Worm (Caenorhabditis elegans) whole organism, L3 larva: ENCODE measurements around the gene F07G11.3.

Experiments
- egl-27 ChIP-seq: sonication (generic microtip); optimal IDR thresholded peaks from 4 replicates; lab custom pipeline; 2017; ENCODE audit warnings: missing biosample characterization, missing genetic modification reagents, missing genetic modification characterization
- egl-5 ChIP-seq: fragments of 150-350 bp; optimal IDR thresholded peaks from 2 replicates; lab custom pipeline; 2017; ENCODE audit warnings: missing biosample characterization, missing genetic modification reagents, missing genetic modification characterization, inconsistent platforms
- elt-1 ChIP-seq: fragments of 150-350 bp; optimal IDR thresholded peaks from 2 replicates; lab custom pipeline; 2014; ENCODE audit warnings: missing biosample characterization, missing genetic modification characterization
- elt-3 ChIP-seq, 3 experiments: fragments of 150-350 bp in 1 of 3; sonication (generic microtip) in 2 of 3; optimal IDR thresholded peaks; 2 replicates in 2 of 3; 4 replicates in 1 of 3; lab custom pipeline; 2014 to 2017; ENCODE audit warnings: missing biosample characterization in 3 of 3, missing genetic modification characterization in 3 of 3
- nhr-23 ChIP-seq: fragments of 150-350 bp; optimal IDR thresholded peaks from 2 replicates; lab custom pipeline; 2014; ENCODE audit warnings: missing biosample characterization, missing genetic modification reagents, missing genetic modification characterization
- nhr-25 ChIP-seq: sonication (generic microtip); optimal IDR thresholded peaks from 2 replicates; lab custom pipeline; 2017; ENCODE audit warnings: missing biosample characterization, missing genetic modification characterization
- skn-1 ChIP-seq: fragments of 150-350 bp; optimal IDR thresholded peaks from 2 replicates; lab custom pipeline; 2014; ENCODE audit warnings: missing biosample characterization, missing genetic modification characterization
- tbx-2 ChIP-seq: sonication (generic microtip); optimal IDR thresholded peaks from 2 replicates; lab custom pipeline; 2016; ENCODE audit warnings: mild to moderate bottlenecking, missing genetic modification characterization, missing compliant biosample characterization
- unc-39 ChIP-seq: sonication (generic microtip); optimal IDR thresholded peaks from 4 replicates; lab custom pipeline; 2017; ENCODE audit warnings: missing biosample characterization, missing genetic modification characterization
- unc-62 ChIP-seq: fragments of 150-350 bp; sonication (generic microtip); optimal IDR thresholded peaks from 4 replicates; lab custom pipeline; 2014; ENCODE audit warnings: missing biosample characterization, missing genetic modification reagents, missing genetic modification characterization
- zag-1 ChIP-seq: fragments of 150-350 bp; optimal IDR thresholded peaks from 2 replicates; lab custom pipeline; 2014; ENCODE audit warnings: missing biosample characterization, missing genetic modification characterization
- ztf-4 ChIP-seq: fragments of 150-350 bp; optimal IDR thresholded peaks from 2 replicates; lab custom pipeline; 2014; ENCODE audit warnings: missing biosample characterization, missing genetic modification characterization

DNA sequence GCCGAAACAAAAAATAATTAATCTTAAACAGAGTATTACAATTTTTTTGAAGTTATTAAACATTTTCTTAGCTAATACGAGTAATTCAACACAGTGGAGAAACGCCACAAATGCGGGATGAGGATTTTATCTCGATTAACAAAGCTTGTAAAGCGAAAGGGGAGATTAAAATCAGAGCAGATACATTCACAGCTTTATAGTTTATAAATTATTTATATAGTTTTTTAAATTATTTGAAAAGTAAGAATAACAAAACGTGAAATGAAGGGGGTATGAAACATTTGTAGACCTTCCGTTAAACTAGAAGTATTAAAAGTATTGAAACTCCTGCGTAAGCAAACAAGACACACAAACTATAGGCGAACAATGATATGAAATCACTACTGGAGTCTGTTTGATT, 43.5 kb upstream of the F07G11.3 start, which contains the start of gene C05C8.8:
- TF ChIP-seq elt-1 (no peak), nhr-23 (tag; lab: Kevin White, UChicago) (no peak), skn-1 (tag; lab: Kevin White, UChicago) (no peak), elt-3 (tag; optimal IDR thresholded peaks at IDR 0.05; lab: Kevin White, UChicago) (no peak), unc-39 (tag; lab: Kevin White, UChicago) (no peak), tbx-2 (no peak), unc-62 (GFP tag; lab: Kevin White, UChicago) (no peak), nhr-25 (tag; lab: Kevin White, UChicago) (no peak), egl-27 (tag; lab: Kevin White, UChicago) (no peak), ztf-4 (no peak), egl-5 (tag; lab: Kevin White, UChicago) (no peak), zag-1 (tag; lab: Kevin White, UChicago) (no peak)
